Worm (Caenorhabditis elegans): ENCODE data around the gene F26G1.15.
A peak's percentile ranks its signal among the peaks of the same experiment; 100 is the strongest.

The F26G1.15 gene

ce11 chrII:4784436-4784835, 5.7 kb upstream of the F26G1.15 start, which contains the start of gene nep-12:
nep-12 (minus strand) TSS chrII:4784536.
- TF ChIP-seq pros-1 (tag; optimal IDR thresholded peaks at IDR 0.05) (no peak), nfya-1 (tag; optimal IDR thresholded peaks at IDR 0.05) (no peak), ceh-24 (tag; optimal IDR thresholded peaks at IDR 0.05) (no peak), nhr-232 (tag; optimal IDR thresholded peaks at IDR 0.05) (no peak)

- TF ChIP-seq unc-3 (GFP tag; conservative IDR thresholded peaks at IDR 0.05) (no peak), unc-3 (tag; optimal IDR thresholded peaks at IDR 0.05) (no peak), sdc-2 (tag; optimal IDR thresholded peaks at IDR 0.05) (no peak), ceh-2 (tag; optimal IDR thresholded peaks at IDR 0.05) (no peak), K02D7.2 (tag; optimal IDR thresholded peaks at IDR 0.05) (no peak)
Measured at ce11 chrII:4786181-4786580, 3.9 kb upstream of the F26G1.15 start, which contains the start of gene msp-3. msp-3 (minus strand) TSS chrII:4786281.

DNA sequence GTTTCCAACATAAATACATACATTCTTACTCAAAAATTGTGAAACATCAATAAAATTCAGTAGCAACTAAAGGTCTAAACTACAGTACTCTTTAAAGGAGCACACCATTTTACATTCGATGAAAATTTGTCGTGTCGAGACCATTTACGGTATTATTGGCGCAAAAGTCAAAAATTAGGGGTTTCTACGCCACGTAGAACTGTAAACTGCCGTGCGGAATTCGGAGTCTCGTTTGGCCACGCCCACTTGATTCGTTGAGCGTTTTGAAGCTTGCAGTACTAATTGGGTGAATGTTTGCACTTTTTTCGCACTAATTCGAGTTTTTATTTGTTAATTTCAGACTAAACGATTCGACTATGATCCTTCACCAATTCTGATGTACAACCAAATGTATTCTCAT, 594 bp downstream of the F26G1.15 start:
- TF ChIP-seq ceh-6 (GFP tag; optimal IDR thresholded peaks at IDR 0.05) (no peak), elt-2 (tag; optimal IDR thresholded peaks at IDR 0.05) (no peak), pqm-1 (tag; optimal IDR thresholded peaks at IDR 0.05) (no peak), mec-3 (tag; optimal IDR thresholded peaks at IDR 0.05; ENCODE audit: borderline replicate concordance) (no peak), tbx-2 (tag; optimal IDR thresholded peaks at IDR 0.05) (no peak), lin-11 (tag; optimal IDR thresholded peaks at IDR 0.05) (no peak), syd-9 (tag; optimal IDR thresholded peaks at IDR 0.05) (no peak), madf-2 (tag; optimal IDR thresholded peaks at IDR 0.05) (no peak), unc-42 (tag; optimal IDR thresholded peaks at IDR 0.05) (no peak), ceh-45 (GFP tag; IDR thresholded peaks at IDR 0.05) (no peak), nfya-1 (tag; optimal IDR thresholded peaks at IDR 0.05) (no peak), ceh-2 (tag; optimal IDR thresholded peaks at IDR 0.05) (no peak), ceh-22 (tag; optimal IDR thresholded peaks at IDR 0.05) (no peak), pax-1 (tag; optimal IDR thresholded peaks at IDR 0.05) (no peak), hlh-8 (tag; optimal IDR thresholded peaks at IDR 0.05) (no peak), zip-5 (tag; optimal IDR thresholded peaks at IDR 0.05) (no peak), F13H6.1 (tag; optimal IDR thresholded peaks at IDR 0.05) (no peak), ceh-19 (GFP tag; optimal IDR thresholded peaks at IDR 0.05) (no peak), dve-1 (tag; optimal IDR thresholded peaks at IDR 0.05) (no peak), K02D7.2 (tag; optimal IDR thresholded peaks at IDR 0.05) (no peak)

ce11 chrII:4791272-4791671, 1.2 kb downstream of the F26G1.15 start, which contains the start of gene F26G1.1:
F26G1.1 (plus strand) TSS chrII:4791618.
- TF ChIP-seq K02D7.2 (tag; optimal IDR thresholded peaks at IDR 0.05) (no peak), ztf-16 (tag; optimal IDR thresholded peaks at IDR 0.05) (peak; percentile 43), pax-1 (tag; optimal IDR thresholded peaks at IDR 0.05) (no peak), pha-4 (tag; optimal IDR thresholded peaks at IDR 0.05) (no peak), zip-5 (tag; optimal IDR thresholded peaks at IDR 0.05) (peak; percentile 83), unc-86 (tag; optimal IDR thresholded peaks at IDR 0.05) (no peak), nhr-232 (tag; optimal IDR thresholded peaks at IDR 0.05) (no peak), sox-2 (GFP tag; IDR thresholded peaks at IDR 0.05) (no peak), pha-2 (tag; optimal IDR thresholded peaks at IDR 0.05) (peak; percentile 39), pat-9 (tag; optimal IDR thresholded peaks at IDR 0.05) (no peak), ref-2 (tag; optimal IDR thresholded peaks at IDR 0.05) (peak; percentile 72), elt-4 (tag; optimal IDR thresholded peaks at IDR 0.05) (no peak), nfya-1 (tag; optimal IDR thresholded peaks at IDR 0.05) (no peak), hlh-13 (GFP tag; optimal IDR thresholded peaks at IDR 0.05) (no peak), ceh-6 (GFP tag; optimal IDR thresholded peaks at IDR 0.05) (no peak), lim-6 (tag; optimal IDR thresholded peaks at IDR 0.05) (peak; percentile 50), K09A11.1 (tag; optimal IDR thresholded peaks at IDR 0.05; ENCODE audit: insufficient read depth) (no peak), pqm-1 (tag; optimal IDR thresholded peaks at IDR 0.05) (no peak), eyg-1 (tag; optimal IDR thresholded peaks at IDR 0.05) (no peak), ets-4 (tag; optimal IDR thresholded peaks at IDR 0.05) (peak; percentile 94), syd-9 (tag; optimal IDR thresholded peaks at IDR 0.05) (no peak), che-1 (tag; optimal IDR thresholded peaks at IDR 0.05) (peak; percentile 28), lin-11 (tag; optimal IDR thresholded peaks at IDR 0.05) (no peak), hlh-8 (tag; optimal IDR thresholded peaks at IDR 0.05) (peak; percentile 90), ahr-1 (tag; optimal IDR thresholded peaks at IDR 0.05) (peak; percentile 73), hlh-6 (tag; optimal IDR thresholded peaks at IDR 0.05) (no peak), madf-2 (tag; optimal IDR thresholded peaks at IDR 0.05) (no peak), hlh-30 (tag; optimal IDR thresholded peaks at IDR 0.05; ENCODE audit: insufficient read depth) (no peak), ceh-2 (tag; optimal IDR thresholded peaks at IDR 0.05) (peak; percentile 90), sox-4 (tag; optimal IDR thresholded peaks at IDR 0.05) (no peak), unc-3 (GFP tag; conservative IDR thresholded peaks at IDR 0.05) (no peak), unc-3 (tag; optimal IDR thresholded peaks at IDR 0.05) (no peak), pros-1 (tag; optimal IDR thresholded peaks at IDR 0.05) (no peak), fkh-6 (tag; optimal IDR thresholded peaks at IDR 0.05) (peak; percentile 14), unc-42 (tag; optimal IDR thresholded peaks at IDR 0.05) (peak; percentile 10)
